Worm (Caenorhabditis elegans): ENCODE results near the gene cdk-11.2.

- TF ChIP-seq tbx-8 (GFP tag; optimal IDR thresholded peaks at IDR 0.05) (no peak), flh-1 (GFP tag; optimal IDR thresholded peaks at IDR 0.05) (no peak), lsy-2 (tag; optimal IDR thresholded peaks at IDR 0.05) (no peak), nhr-2 (tag; optimal IDR thresholded peaks at IDR 0.05) (no peak), hlh-1 (tag; optimal IDR thresholded peaks at IDR 0.05) (no peak), ham-2 (GFP tag; optimal IDR thresholded peaks at IDR 0.05) (no peak), nhr-28 (tag; optimal IDR thresholded peaks at IDR 0.05) (no peak)
Measured at ce11 chrX:10379678-10380077, 39.9 kb downstream of the cdk-11.2 start, which contains the start of gene rme-4.

Data from whole organism, mixed stage, embryonic.